Fruit fly (Drosophila melanogaster) whole organism, embryonic: ENCODE data around the gene nAChRalpha6.

ENCODE experiments used
- CG1024 ChIP-seq: fragments of 200-800 bp; sonication (Bioruptor generic); IDR thresholded peaks from 2 replicates; pipeline ENCODE4 v1.3.6; 2022; ENCODE audit warnings: missing biosample characterization, missing genetic modification characterization
- CG11504 ChIP-seq: fragments of 200-800 bp; sonication (Bioruptor generic); optimal IDR thresholded peaks from 3 replicates; lab custom pipeline; 2019; ENCODE audit warnings: missing biosample characterization, mild to moderate bottlenecking, missing genetic modification characterization, moderate library complexity
- CG12071 ChIP-seq: fragments of 200-800 bp; sonication (Bioruptor generic); optimal IDR thresholded peaks from 3 replicates; lab custom pipeline; 2018; ENCODE audit warnings: missing biosample characterization, mild to moderate bottlenecking, missing genetic modification characterization
- CG12942 ChIP-seq: fragments of 200-800 bp; sonication (Bioruptor generic); optimal IDR thresholded peaks from 3 replicates; lab custom pipeline; 2016; ENCODE audit warnings: missing biosample characterization, missing genetic modification characterization
- CG13775 ChIP-seq: fragments of 200-800 bp; sonication (Bioruptor generic); optimal IDR thresholded peaks from 3 replicates; lab custom pipeline; 2017; ENCODE audit warnings: missing biosample characterization, mild to moderate bottlenecking, missing genetic modification characterization
- CG14014 ChIP-seq: fragments of 200-800 bp; sonication (Bioruptor generic); IDR thresholded peaks from 2 replicates; pipeline ENCODE4 v1.3.6; 2022; ENCODE audit warnings: missing biosample characterization, missing genetic modification characterization
- CG15601 ChIP-seq: fragments of 200-800 bp; sonication (Bioruptor generic); optimal IDR thresholded peaks from 3 replicates; lab custom pipeline; 2019; ENCODE audit warnings: missing biosample characterization, mild to moderate bottlenecking, missing genetic modification characterization, moderate library complexity
- CG1603 ChIP-seq: fragments of 200-800 bp; sonication (Bioruptor generic); optimal IDR thresholded peaks from 2 replicates; lab custom pipeline; 2019; ENCODE audit warnings: missing biosample characterization, mild to moderate bottlenecking, missing genetic modification characterization, moderate library complexity
- CG18262 ChIP-seq: fragments of 200-800 bp; optimal IDR thresholded peaks from 3 replicates; lab custom pipeline; 2019; ENCODE audit warnings: missing biosample characterization, mild to moderate bottlenecking, missing genetic modification characterization, moderate library complexity
- CG18599 ChIP-seq: fragments of 200-800 bp; sonication (Bioruptor generic); optimal IDR thresholded peaks from 3 replicates; lab custom pipeline; 2017; ENCODE audit warnings: missing biosample characterization, missing genetic modification characterization, mild to moderate bottlenecking, moderate library complexity, missing genetic modification reagents
- CG2202 ChIP-seq: fragments of 200-800 bp; sonication (Bioruptor generic); optimal IDR thresholded peaks from 2 replicates; lab custom pipeline; 2018; ENCODE audit warnings: missing biosample characterization, mild to moderate bottlenecking, missing genetic modification characterization
- CG30403 ChIP-seq: fragments of 200-800 bp; sonication (Bioruptor generic); optimal IDR thresholded peaks from 3 replicates; lab custom pipeline; 2016; ENCODE audit warnings: missing biosample characterization, missing genetic modification characterization
- CG3065 ChIP-seq: fragments of 200-800 bp; sonication (Bioruptor generic); optimal IDR thresholded peaks from 2 replicates; lab custom pipeline; 2016; ENCODE audit warnings: missing biosample characterization, missing genetic modification characterization
- CG4617 ChIP-seq: fragments of 200-800 bp; sonication (Bioruptor generic); optimal IDR thresholded peaks from 3 replicates; lab custom pipeline; 2016; ENCODE audit warnings: missing biosample characterization, missing genetic modification characterization, borderline replicate concordance
- CG6765 ChIP-seq: fragments of 200-800 bp; sonication (Bioruptor generic); optimal IDR thresholded peaks from 3 replicates; lab custom pipeline; 2017; ENCODE audit warnings: missing biosample characterization, mild to moderate bottlenecking, missing genetic modification characterization
- CG7963 ChIP-seq: fragments of 200-800 bp; sonication (Bioruptor generic); IDR thresholded peaks from 3 replicates; pipeline ENCODE4 v1.3.6; 2022; ENCODE audit warnings: missing biosample characterization, missing genetic modification characterization; ENCODE audit not compliant: partially characterized antibody
- CG9215 ChIP-seq: fragments of 200-800 bp; sonication (Bioruptor generic); IDR thresholded peaks from 2 replicates; pipeline ENCODE4 v1.3.6; 2022; ENCODE audit warnings: missing biosample characterization, missing genetic modification characterization
- D19B ChIP-seq: fragments of 200-800 bp; sonication (Bioruptor generic); optimal IDR thresholded peaks from 2 replicates; lab custom pipeline; 2017; ENCODE audit warnings: missing biosample characterization, mild to moderate bottlenecking, missing genetic modification characterization
- Dfd ChIP-seq, 2 experiments: fragments of >200 bp; optimal IDR thresholded peaks; 2 replicates each; lab custom pipeline; 2017; ENCODE audit warnings: missing biosample characterization in 2 of 2, missing genetic modification characterization in 2 of 2
- Dref ChIP-seq: fragments of 200-800 bp; sonication (Bioruptor generic); IDR thresholded peaks from 2 replicates; pipeline ENCODE4 v1.3.6; 2022; ENCODE audit warnings: missing biosample characterization, missing genetic modification characterization
- Hr51 ChIP-seq, 2 experiments: fragments of 200-800 bp; sonication (Bioruptor generic); optimal IDR thresholded peaks; 2 replicates in 1 of 2; 3 replicates in 1 of 2; lab custom pipeline; 2016 to 2018; ENCODE audit warnings: missing biosample characterization in 2 of 2, missing genetic modification characterization in 2 of 2, mild to moderate bottlenecking in 1 of 2, moderate library complexity in 1 of 2
- Jarid2 ChIP-seq: fragments of 200-800 bp; sonication (Bioruptor generic); optimal IDR thresholded peaks from 3 replicates; lab custom pipeline; 2017; ENCODE audit warnings: mild to moderate bottlenecking, missing biosample characterization, missing genetic modification reagents, missing genetic modification characterization
- Lhr ChIP-seq: fragments of 200-800 bp; sonication (Bioruptor generic); optimal IDR thresholded peaks from 3 replicates; lab custom pipeline; 2017; ENCODE audit warnings: mild to moderate bottlenecking, missing biosample characterization, missing genetic modification reagents, missing genetic modification characterization
- Neu2 ChIP-seq: fragments of 200-800 bp; sonication (Bioruptor generic); optimal IDR thresholded peaks from 3 replicates; lab custom pipeline; 2016; ENCODE audit warnings: missing biosample characterization, missing genetic modification characterization, borderline replicate concordance
- Nf-YC ChIP-seq: fragments of 200-800 bp; optimal IDR thresholded peaks from 3 replicates; lab custom pipeline; 2019; ENCODE audit warnings: missing biosample characterization, mild to moderate bottlenecking, missing genetic modification characterization, moderate library complexity
- Sox102F ChIP-seq: fragments of 200-800 bp; sonication (Bioruptor generic); optimal IDR thresholded peaks from 2 replicates; lab custom pipeline; 2018; ENCODE audit warnings: missing biosample characterization, mild to moderate bottlenecking, missing genetic modification characterization, moderate library complexity
- Spps ChIP-seq: fragments of 200-800 bp; sonication (Bioruptor generic); optimal IDR thresholded peaks from 2 replicates; lab custom pipeline; 2018; ENCODE audit warnings: missing biosample characterization, mild to moderate bottlenecking, missing genetic modification characterization
- Xrp1 ChIP-seq: fragments of 200-800 bp; sonication (Bioruptor generic); IDR thresholded peaks from 2 replicates; pipeline ENCODE4 v1.3.6; 2022; ENCODE audit warnings: missing biosample characterization, missing genetic modification characterization
- ash1 ChIP-seq: fragments of 200-800 bp; sonication (Bioruptor generic); optimal IDR thresholded peaks from 2 replicates; lab custom pipeline; 2018; ENCODE audit warnings: missing biosample characterization, mild to moderate bottlenecking, missing genetic modification characterization
- ato ChIP-seq: fragments of 200-800 bp; sonication (Bioruptor generic); IDR thresholded peaks from 2 replicates; pipeline ENCODE4 v1.3.6; 2022; ENCODE audit warnings: missing biosample characterization, missing genetic modification characterization; ENCODE audit not compliant: partially characterized antibody
- bab2 ChIP-seq: fragments of 200-800 bp; sonication (Bioruptor generic); optimal IDR thresholded peaks from 2 replicates; lab custom pipeline; 2016; ENCODE audit warnings: missing biosample characterization, missing genetic modification characterization
- bowl ChIP-seq: fragments of 200-800 bp; sonication (Bioruptor generic); IDR thresholded peaks from 2 replicates; pipeline ENCODE4 v1.3.6; 2022; ENCODE audit warnings: missing biosample characterization, missing genetic modification characterization
- bsh ChIP-seq, 2 experiments: fragments of 200-800 bp; sonication (Bioruptor generic); optimal IDR thresholded peaks; 2 replicates each; lab custom pipeline; 2017 to 2018; ENCODE audit warnings: mild to moderate bottlenecking in 2 of 2, missing biosample characterization in 2 of 2, missing genetic modification characterization in 2 of 2, moderate library complexity in 1 of 2
- caup ChIP-seq: fragments of 200-800 bp; sonication (Bioruptor generic); optimal IDR thresholded peaks from 3 replicates; lab custom pipeline; 2017; ENCODE audit warnings: missing biosample characterization, mild to moderate bottlenecking, missing genetic modification characterization, moderate library complexity; ENCODE audit not compliant: severe bottlenecking
- crol ChIP-seq: fragments of 200-800 bp; sonication (Bioruptor generic); IDR thresholded peaks from 2 replicates; pipeline ENCODE4 v1.3.6; 2022; ENCODE audit warnings: missing biosample characterization, missing genetic modification characterization
- dmrt99B ChIP-seq: fragments of 200-800 bp; sonication (Bioruptor generic); optimal IDR thresholded peaks from 2 replicates; lab custom pipeline; 2018; ENCODE audit warnings: missing biosample characterization, mild to moderate bottlenecking, missing genetic modification characterization, moderate library complexity
- ems ChIP-seq: fragments of 200-800 bp; sonication (Bioruptor generic); optimal IDR thresholded peaks from 3 replicates; lab custom pipeline; 2016; ENCODE audit warnings: missing biosample characterization, missing genetic modification characterization
- fd3F ChIP-seq: fragments of 200-800 bp; sonication (Bioruptor generic); optimal IDR thresholded peaks from 2 replicates; lab custom pipeline; 2018; ENCODE audit warnings: missing biosample characterization, mild to moderate bottlenecking, missing genetic modification characterization, moderate library complexity
- h ChIP-seq: fragments of >200 bp; optimal IDR thresholded peaks from 2 replicates; lab custom pipeline; 2017
- her ChIP-seq: fragments of 200-800 bp; sonication (Bioruptor generic); optimal IDR thresholded peaks from 2 replicates; lab custom pipeline; 2016; ENCODE audit warnings: missing biosample characterization, missing genetic modification characterization
- insv ChIP-seq, 2 experiments: fragments of 200-800 bp; sonication (Bioruptor generic); optimal IDR thresholded peaks; 3 replicates each; lab custom pipeline; 2016 to 2018; ENCODE audit warnings: missing biosample characterization in 2 of 2, missing genetic modification characterization in 2 of 2
- kah ChIP-seq: fragments of 200-800 bp; sonication (Bioruptor generic); optimal IDR thresholded peaks from 2 replicates; lab custom pipeline; 2018; ENCODE audit warnings: missing biosample characterization, mild to moderate bottlenecking, missing genetic modification characterization
- onecut ChIP-seq: fragments of 200-800 bp; sonication (Bioruptor generic); IDR thresholded peaks from 2 replicates; pipeline ENCODE4 v1.3.6; 2022; ENCODE audit warnings: missing biosample characterization, missing genetic modification characterization
- pan ChIP-seq, 4 experiments: fragments of >200 bp in 3 of 4; fragments of 200-800 bp in 1 of 4; sonication (Bioruptor generic) in 1 of 4; optimal IDR thresholded peaks in 3 of 4; IDR thresholded peaks in 1 of 4; 2 replicates each; pipeline versions ENCODE4 v1.3.6 to Lab custom; 2017 to 2022; ENCODE audit warnings: missing biosample characterization in 2 of 4, missing genetic modification characterization in 2 of 4, mixed read lengths in 1 of 4
- pho ChIP-seq: fragments of 200-800 bp; sonication (Bioruptor generic); optimal IDR thresholded peaks from 2 replicates; lab custom pipeline; 2016; ENCODE audit warnings: missing biosample characterization, missing genetic modification characterization
- sug ChIP-seq: fragments of 200-800 bp; optimal IDR thresholded peaks from 2 replicates; lab custom pipeline; 2019; ENCODE audit warnings: missing biosample characterization, mild to moderate bottlenecking, missing genetic modification characterization, moderate library complexity
- tap ChIP-seq: fragments of 200-800 bp; optimal IDR thresholded peaks from 3 replicates; lab custom pipeline; 2019; ENCODE audit warnings: missing biosample characterization, mild to moderate bottlenecking, missing genetic modification characterization, moderate library complexity
- trh ChIP-seq: fragments of 200-800 bp; sonication (Bioruptor generic); optimal IDR thresholded peaks from 2 replicates; lab custom pipeline; 2016; ENCODE audit warnings: missing biosample characterization, missing genetic modification characterization
- wor ChIP-seq: fragments of 200-800 bp; sonication (Bioruptor generic); IDR thresholded peaks from 2 replicates; pipeline ENCODE4 v1.3.6; 2022; ENCODE audit warnings: missing biosample characterization, missing genetic modification characterization

nAChRalpha6 gene

DNA sequence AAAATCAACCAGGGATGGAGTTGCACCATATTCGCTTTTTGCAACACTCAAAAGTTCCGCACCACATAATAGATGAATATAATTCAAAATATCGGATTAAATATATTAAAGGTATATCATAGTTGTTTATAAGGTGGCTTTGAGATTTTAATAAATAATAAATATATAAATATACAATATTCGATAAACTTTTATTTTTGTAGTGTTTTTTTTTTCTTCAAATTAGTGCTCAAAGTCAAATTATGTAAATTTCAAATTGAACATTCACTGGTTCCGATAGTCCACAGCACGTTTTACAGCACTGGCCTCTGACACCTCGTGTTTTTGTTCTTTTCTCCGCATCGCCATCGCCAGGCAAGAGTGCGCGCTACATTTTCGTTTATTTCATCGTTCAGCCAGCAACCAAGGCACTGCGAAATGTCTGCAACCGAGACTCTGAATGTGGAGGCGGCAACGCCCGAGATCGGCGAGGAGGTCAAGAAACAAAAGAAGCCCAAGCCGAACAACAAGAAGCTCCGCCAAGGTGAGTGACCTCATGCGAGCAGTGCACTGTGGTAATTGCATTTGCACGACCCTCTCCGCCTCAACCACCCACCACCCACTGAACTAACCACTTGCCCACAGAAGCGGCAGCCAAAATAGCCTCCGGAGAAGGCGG is 122.7 kb downstream of the nAChRalpha6 start, which contains the start of the genes Taf11 and und (continued):
- TF ChIP-seq insv (GFP tag; optimal IDR thresholded peaks at IDR 0.05; lab: Kevin White, UChicago): no peak
- TF ChIP-seq CG2202 (tag; lab: Kevin White, UChicago): no peak
- TF ChIP-seq CG15601 (tag; lab: Kevin White, UChicago): no peak
- TF ChIP-seq CG4617 (GFP tag; lab: Kevin White, UChicago): peak; percentile 46
- no peak for TF ChIP-seq Jarid2 (GFP tag; lab: Kevin White, UChicago)
- TF ChIP-seq ato (GFP tag; lab: Robert Waterston, UW): no peak
- TF ChIP-seq dmrt99B: no peak
- TF ChIP-seq pan (optimal IDR thresholded peaks at IDR 0.05; lab: Kevin White, UChicago): no peak
- no peak for TF ChIP-seq pan (GFP tag; optimal IDR thresholded peaks at IDR 0.05 in 1 of 2, IDR thresholded peaks at IDR 0.05 in 1 of 2)
- no peak for TF ChIP-seq trh (GFP tag; lab: Kevin White, UChicago)
- no peak for TF ChIP-seq ems (GFP tag; lab: Kevin White, UChicago)
- no peak for TF ChIP-seq CG11504 (tag; lab: Kevin White, UChicago)
- TF ChIP-seq CG6765 (GFP tag; lab: Kevin White, UChicago): no peak
- no peak for TF ChIP-seq wor (GFP tag; lab: Robert Waterston, UW)
- TF ChIP-seq CG9215 (GFP tag; lab: Robert Waterston, UW): peak; percentile 48
- TF ChIP-seq Neu2 (GFP tag; lab: Kevin White, UChicago): no peak
- no peak for TF ChIP-seq Nf-YC (tag; lab: Kevin White, UChicago)
- peak; percentile 100 for TF ChIP-seq CG13775
- no peak for TF ChIP-seq CG12071 (GFP tag; lab: Kevin White, UChicago)
- no peak for TF ChIP-seq CG12942 (GFP tag; lab: Kevin White, UChicago)
- TF ChIP-seq caup (GFP tag; lab: Kevin White, UChicago): peak; percentile 13
- TF ChIP-seq Xrp1 (GFP tag; lab: Robert Waterston, UW): peak; percentile 28; the same call in 1 of the 2 replicates
- TF ChIP-seq D19B (GFP tag; lab: Kevin White, UChicago): no peak
- TF ChIP-seq crol: no peak
- peak; percentile 52 for TF ChIP-seq CG18599
- no peak for TF ChIP-seq kah (GFP tag; lab: Kevin White, UChicago)
- no peak for TF ChIP-seq ash1 (GFP tag; lab: Kevin White, UChicago)
- no peak for TF ChIP-seq CG1603
- TF ChIP-seq her (GFP tag; lab: Kevin White, UChicago): no peak
- no peak for TF ChIP-seq CG1024 (GFP tag; lab: Robert Waterston, UW)
- TF ChIP-seq Hr51 (GFP tag; optimal IDR thresholded peaks at IDR 0.05; lab: Kevin White, UChicago): no peak
- TF ChIP-seq Dref (GFP tag; lab: Robert Waterston, UW): 0 out of 2 replicates have a peak, but pooled peaks have one; percentile 27
- no peak for TF ChIP-seq bsh (GFP tag; optimal IDR thresholded peaks at IDR 0.05; lab: Kevin White, UChicago)
- no peak for TF ChIP-seq CG7963 (GFP tag; lab: Robert Waterston, UW)
- TF ChIP-seq CG3065: no peak
- no peak for TF ChIP-seq Dfd (GFP tag; optimal IDR thresholded peaks at IDR 0.05; lab: Kevin White, UChicago)
- TF ChIP-seq bowl (GFP tag; lab: Robert Waterston, UW): no peak
- no peak for TF ChIP-seq pho (GFP tag; lab: Kevin White, UChicago)
- TF ChIP-seq fd3F (GFP tag; lab: Kevin White, UChicago): no peak
- TF ChIP-seq h (lab: Kevin White, UChicago): no peak
- peak; percentile 15 for TF ChIP-seq Lhr (GFP tag; lab: Kevin White, UChicago)
- TF ChIP-seq CG14014 (GFP tag; lab: Robert Waterston, UW): no peak
- TF ChIP-seq CG18262 (tag; lab: Kevin White, UChicago): no peak
- no peak for TF ChIP-seq sug (tag; lab: Kevin White, UChicago)
- no peak for TF ChIP-seq Sox102F (GFP tag; lab: Kevin White, UChicago)
- no peak for TF ChIP-seq tap (tag; lab: Kevin White, UChicago)
- TF ChIP-seq CG30403 (GFP tag; lab: Kevin White, UChicago): peak; percentile 39
- no peak for TF ChIP-seq Spps (tag; lab: Kevin White, UChicago)
- TF ChIP-seq bab2 (GFP tag; lab: Kevin White, UChicago): no peak
- TF ChIP-seq onecut (GFP tag; lab: Robert Waterston, UW): no peak
